Worm (Caenorhabditis elegans): ENCODE measurements around the gene R04D3.2.

DNA sequence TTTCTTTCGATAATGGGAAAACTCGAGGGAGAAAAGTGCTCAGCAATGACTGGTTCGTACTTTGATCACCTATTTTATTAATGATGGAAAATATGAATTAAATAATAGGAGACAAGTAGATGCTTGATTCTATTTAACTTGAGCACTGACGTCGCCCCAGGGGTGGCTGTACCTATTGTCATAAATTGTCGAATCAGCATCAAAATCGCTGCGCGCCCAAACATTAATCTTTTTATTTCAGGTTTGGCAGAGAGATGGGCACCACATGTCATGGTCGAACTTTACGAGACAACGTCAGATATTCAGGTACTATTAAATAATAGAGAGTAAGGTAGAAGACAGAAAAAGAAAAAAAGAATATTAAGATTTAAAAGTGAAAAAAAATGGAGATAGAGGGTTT, 37.9 kb upstream of the R04D3.2 start:
- TF ChIP-seq dao-5 (tag; optimal IDR thresholded peaks at IDR 0.05) (no peak), him-1 (tag; optimal IDR thresholded peaks at IDR 0.05) (no peak)
